Fruit fly (Drosophila melanogaster): ENCODE results near the gene sowah.

sowah gene

DNA sequence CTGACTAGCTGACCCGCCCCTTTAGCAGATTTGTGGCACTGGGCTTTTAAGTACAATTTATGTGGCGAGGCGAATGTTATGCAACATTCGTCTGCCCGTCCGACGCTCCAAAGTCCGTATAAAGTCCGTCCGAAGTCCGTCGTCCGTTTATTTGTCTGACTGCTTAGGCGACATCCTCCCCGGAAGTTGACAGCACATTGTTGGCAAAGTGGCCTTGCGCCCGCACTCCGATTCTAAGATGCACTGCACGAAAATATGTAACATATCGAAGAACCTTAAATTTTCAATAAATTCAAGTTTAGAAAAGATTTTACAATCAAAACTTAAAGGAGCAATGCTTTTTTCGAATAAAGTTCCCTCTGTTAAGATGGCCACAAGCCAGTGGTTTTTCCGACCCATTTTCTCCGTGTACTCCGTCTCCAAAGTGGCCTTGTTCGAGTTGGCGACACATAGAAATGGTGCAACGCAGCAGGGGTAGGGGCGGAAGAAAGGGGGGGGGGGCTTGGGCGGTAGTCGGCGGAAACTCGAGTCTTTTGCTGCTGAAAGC lies 46.6 kb upstream of the sowah start (continued):
- no peak for TF ChIP-seq CG7786 (GFP tag; optimal IDR thresholded peaks at IDR 0.05)
- TF ChIP-seq GATAe (GFP tag; conservative IDR thresholded peaks at IDR 0.05) = no peak
- 0 out of 2 replicates have a peak, but pooled peaks have one; percentile 12 for TF ChIP-seq Nf-YA (GFP tag; IDR thresholded peaks at IDR 0.05)
- peak in 1 of 2 experiments; percentile 62 for TF ChIP-seq bsh (GFP tag; optimal IDR thresholded peaks at IDR 0.05)
- peak; percentile 89 for TF ChIP-seq sens (GFP tag)
- TF ChIP-seq Hr39 (optimal IDR thresholded peaks at IDR 0.05) = no peak
- TF ChIP-seq CG1832 (GFP tag; optimal IDR thresholded peaks at IDR 0.05) = no peak
- TF ChIP-seq Trl (optimal IDR thresholded peaks at IDR 0.05) = no peak
- TF ChIP-seq Trl (GFP tag; optimal IDR thresholded peaks at IDR 0.05) = no peak
- TF ChIP-seq CG7357 (GFP tag; IDR thresholded peaks at IDR 0.05) = no peak
- TF ChIP-seq bowl (GFP tag; IDR thresholded peaks at IDR 0.05) = no peak
- peak; percentile 84 for TF ChIP-seq Med (GFP tag)
- TF ChIP-seq grau (tag; optimal IDR thresholded peaks at IDR 0.05) = peak; percentile 24
- no peak for TF ChIP-seq trem (tag; optimal IDR thresholded peaks at IDR 0.05)
- TF ChIP-seq nmo (GFP tag; optimal IDR thresholded peaks at IDR 0.05) = peak; percentile 66
- no peak for TF ChIP-seq psq (GFP tag; optimal IDR thresholded peaks at IDR 0.05)
- no peak for TF ChIP-seq Kr (GFP tag; optimal IDR thresholded peaks at IDR 0.05)
- TF ChIP-seq CG15073 (GFP tag; optimal IDR thresholded peaks at IDR 0.05) = no peak
- no peak for TF ChIP-seq CG9215 (GFP tag; IDR thresholded peaks at IDR 0.05)
- TF ChIP-seq CG13287 (GFP tag; IDR thresholded peaks at IDR 0.05; ENCODE audit: partially characterized antibody) = no peak
- TF ChIP-seq CG18599 (GFP tag; optimal IDR thresholded peaks at IDR 0.05) = peak; percentile 22
- TF ChIP-seq CG11093 (GFP tag; IDR thresholded peaks at IDR 0.05) = no peak
- no peak for TF ChIP-seq CG10959 (GFP tag; IDR thresholded peaks at IDR 0.05)
- TF ChIP-seq sim (GFP tag; IDR thresholded peaks at IDR 0.05) = no peak
- TF ChIP-seq CG31441 (GFP tag; IDR thresholded peaks at IDR 0.05) = 0 out of 2 replicates have a peak, but pooled peaks have one; percentile 25
- TF ChIP-seq chinmo (GFP tag; IDR thresholded peaks at IDR 0.05; ENCODE audit: partially characterized antibody) = no peak
- TF ChIP-seq CG18619 (GFP tag; optimal IDR thresholded peaks at IDR 0.05) = no peak
- no peak for TF ChIP-seq gcm (GFP tag; optimal IDR thresholded peaks at IDR 0.05)
- no peak for TF ChIP-seq CG1647 (GFP tag; optimal IDR thresholded peaks at IDR 0.05)
- TF ChIP-seq CG1602 (GFP tag; optimal IDR thresholded peaks at IDR 0.05) = no peak
- no peak for TF ChIP-seq ftz-f1 (GFP tag; optimal IDR thresholded peaks at IDR 0.05)
- no peak for TF ChIP-seq Fer1 (GFP tag; optimal IDR thresholded peaks at IDR 0.05)
- no peak for TF ChIP-seq CG10431 (GFP tag; optimal IDR thresholded peaks at IDR 0.05)
- 0 out of 2 replicates have a peak, but pooled peaks have one; percentile 8 for TF ChIP-seq sisA (GFP tag; IDR thresholded peaks at IDR 0.05)
- no peak for TF ChIP-seq Chrac-16 (GFP tag; optimal IDR thresholded peaks at IDR 0.05)
- no peak for TF ChIP-seq CG8765 (GFP tag; IDR thresholded peaks at IDR 0.05)
- TF ChIP-seq Nf-YC (tag; optimal IDR thresholded peaks at IDR 0.05) = no peak
- no peak for TF ChIP-seq bcd (GFP tag; optimal IDR thresholded peaks at IDR 0.05)
- TF ChIP-seq Ets65A (GFP tag) = peak; percentile 91
- TF ChIP-seq Eip74EF (GFP tag; optimal IDR thresholded peaks at IDR 0.05) = no peak
- no peak for TF ChIP-seq HLH54F (GFP tag; optimal IDR thresholded peaks at IDR 0.05)
- TF ChIP-seq Usf (GFP tag; optimal IDR thresholded peaks at IDR 0.05) = no peak
- TF ChIP-seq slp2 (GFP tag; optimal IDR thresholded peaks at IDR 0.05) = no peak
- no peak for TF ChIP-seq odd (GFP tag; optimal IDR thresholded peaks at IDR 0.05)
- peak; percentile 46 for TF ChIP-seq CG2712 (tag; optimal IDR thresholded peaks at IDR 0.05)
- TF ChIP-seq otp (GFP tag; IDR thresholded peaks at IDR 0.05) = no peak
- TF ChIP-seq ash1 (GFP tag; optimal IDR thresholded peaks at IDR 0.05) = no peak
- no peak for TF ChIP-seq Dp (GFP tag; optimal IDR thresholded peaks at IDR 0.05)
- no peak for TF ChIP-seq CG2120 (GFP tag; optimal IDR thresholded peaks at IDR 0.05)
- no peak for TF ChIP-seq Stat92E (GFP tag; optimal IDR thresholded peaks at IDR 0.05)
- 0 out of 3 replicates have a peak, but pooled peaks have one; percentile 45 for TF ChIP-seq H15 (GFP tag; IDR thresholded peaks at IDR 0.05)
- no peak for TF ChIP-seq CG13123 (GFP tag; optimal IDR thresholded peaks at IDR 0.05)
